Worm (Caenorhabditis elegans) whole organism, L3 larva: Measurements from ENCODE around the gene gcy-27.

Experiments used
- aly-2 ChIP-seq: fragments of 150-350 bp; optimal IDR thresholded peaks from 2 replicates; lab custom pipeline; 2014; ENCODE audit warnings: missing biosample characterization, missing genetic modification characterization
- ama-1 ChIP-seq: fragments of 150-350 bp; optimal IDR thresholded peaks from 2 replicates; lab custom pipeline; 2018
- ceh-82 ChIP-seq: fragments of 150-350 bp; optimal IDR thresholded peaks from 2 replicates; lab custom pipeline; 2014; ENCODE audit warnings: missing biosample characterization, missing genetic modification characterization
- elt-1 ChIP-seq: fragments of 150-350 bp; optimal IDR thresholded peaks from 2 replicates; lab custom pipeline; 2014; ENCODE audit warnings: missing biosample characterization, missing genetic modification characterization
- fos-1 ChIP-seq: fragments of 150-350 bp; optimal IDR thresholded peaks from 2 replicates; lab custom pipeline; 2014; ENCODE audit warnings: missing biosample characterization, missing genetic modification characterization
- hmg-11 ChIP-seq: sonication (generic microtip); optimal IDR thresholded peaks from 2 replicates; lab custom pipeline; 2016; ENCODE audit warnings: missing genetic modification characterization, missing compliant biosample characterization
- nfya-1 ChIP-seq: sonication (generic microtip); optimal IDR thresholded peaks from 2 replicates; lab custom pipeline; 2017; ENCODE audit warnings: missing genetic modification characterization, mild to moderate bottlenecking, missing compliant biosample characterization, antibody characterized with exemption, moderate library complexity; ENCODE audit not compliant: insufficient read depth
- nhr-11 ChIP-seq: fragments of 150-350 bp; optimal IDR thresholded peaks from 2 replicates; lab custom pipeline; 2014; ENCODE audit warnings: missing biosample characterization, missing genetic modification characterization
- nhr-23 ChIP-seq: fragments of 150-350 bp; optimal IDR thresholded peaks from 2 replicates; lab custom pipeline; 2014; ENCODE audit warnings: missing biosample characterization, missing genetic modification reagents, missing genetic modification characterization
- nhr-237 ChIP-seq: fragments of 150-350 bp; optimal IDR thresholded peaks from 2 replicates; lab custom pipeline; 2014; ENCODE audit warnings: missing biosample characterization, missing genetic modification characterization
- nhr-25 ChIP-seq: sonication (generic microtip); optimal IDR thresholded peaks from 2 replicates; lab custom pipeline; 2017; ENCODE audit warnings: missing biosample characterization, missing genetic modification characterization
- skn-1 ChIP-seq: fragments of 150-350 bp; optimal IDR thresholded peaks from 2 replicates; lab custom pipeline; 2014; ENCODE audit warnings: missing biosample characterization, missing genetic modification characterization
- zag-1 ChIP-seq: fragments of 150-350 bp; optimal IDR thresholded peaks from 2 replicates; lab custom pipeline; 2014; ENCODE audit warnings: missing biosample characterization, missing genetic modification characterization
- ztf-4 ChIP-seq: fragments of 150-350 bp; optimal IDR thresholded peaks from 2 replicates; lab custom pipeline; 2014; ENCODE audit warnings: missing biosample characterization, missing genetic modification characterization

DNA sequence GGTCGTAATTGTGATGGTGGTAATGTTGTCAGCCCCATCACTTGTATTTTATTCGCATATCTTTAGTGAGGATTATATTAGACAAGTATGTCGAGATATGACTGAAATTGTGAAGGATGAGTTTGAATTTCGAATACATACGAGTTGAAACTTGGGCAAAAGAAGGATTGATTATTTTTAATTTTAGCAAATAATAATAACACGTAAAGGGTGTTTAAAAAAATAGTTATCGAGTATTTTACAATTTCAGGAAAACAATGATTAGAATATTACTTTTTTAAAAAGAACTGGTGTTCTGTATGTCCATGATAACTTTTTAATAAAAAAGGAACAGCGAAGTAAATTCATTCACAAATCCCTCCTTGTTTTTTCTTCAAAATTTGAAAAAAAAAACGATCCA is 14.0 kb upstream of the gcy-27 start, which contains the start of gene F11E6.8:
- no peak for TF ChIP-seq ama-1 (lab: Kevin White, UChicago)
- TF ChIP-seq nhr-25 (tag; lab: Kevin White, UChicago), result no peak
- no peak for TF ChIP-seq fos-1 (tag; lab: Kevin White, UChicago)
- TF ChIP-seq hmg-11, result no peak
- TF ChIP-seq ceh-82 (tag; lab: Kevin White, UChicago), result no peak
- no peak for TF ChIP-seq zag-1
- TF ChIP-seq ztf-4 (tag; lab: Kevin White, UChicago), result no peak
- no peak for TF ChIP-seq nhr-11 (tag; lab: Kevin White, UChicago)
- no peak for TF ChIP-seq nhr-23 (tag; lab: Kevin White, UChicago)
- TF ChIP-seq nfya-1 (tag; lab: Kevin White, UChicago), result no peak
- no peak for TF ChIP-seq aly-2 (tag; lab: Kevin White, UChicago)
- TF ChIP-seq elt-1 (tag; lab: Kevin White, UChicago), result no peak
- no peak for TF ChIP-seq skn-1 (tag; lab: Kevin White, UChicago)
- no peak for TF ChIP-seq nhr-237 (tag; lab: Kevin White, UChicago)
